Fruit fly (Drosophila melanogaster) whole organism, embryonic: ENCODE measurements around the gene Tehao.

Experiments used
- Abd-B ChIP-seq: fragments of 200-800 bp; sonication (Bioruptor generic); optimal IDR thresholded peaks from 2 replicates; lab custom pipeline; 2018; ENCODE audit warnings: missing biosample characterization, mild to moderate bottlenecking, missing genetic modification characterization, moderate library complexity
- Adf1 ChIP-seq: fragments of 200-800 bp; sonication (Bioruptor generic); IDR thresholded peaks from 2 replicates; pipeline ENCODE4 v1.3.6; 2022; ENCODE audit warnings: missing biosample characterization, missing genetic modification characterization
- B-H2 ChIP-seq: fragments of 200-800 bp; sonication (Bioruptor generic); optimal IDR thresholded peaks from 2 replicates; lab custom pipeline; 2018; ENCODE audit warnings: missing biosample characterization, mild to moderate bottlenecking, missing genetic modification characterization
- BEAF-32 ChIP-seq: fragments of 200-800 bp; sonication (Bioruptor generic); optimal IDR thresholded peaks from 3 replicates; lab custom pipeline; 2017; ENCODE audit warnings: missing biosample characterization, missing genetic modification characterization, mild to moderate bottlenecking, moderate library complexity, missing genetic modification reagents
- C15 ChIP-seq: fragments of 200-800 bp; sonication (Bioruptor generic); IDR thresholded peaks from 3 replicates; pipeline ENCODE4 v1.3.6; 2022; ENCODE audit warnings: missing biosample characterization, missing genetic modification characterization
- CG10267 ChIP-seq: fragments of 200-800 bp; sonication (Bioruptor generic); optimal IDR thresholded peaks from 2 replicates; lab custom pipeline; 2018; ENCODE audit warnings: missing biosample characterization, mild to moderate bottlenecking, missing genetic modification characterization, moderate library complexity
- CG12219 ChIP-seq: fragments of 200-800 bp; sonication (Bioruptor generic); optimal IDR thresholded peaks from 3 replicates; lab custom pipeline; 2018; ENCODE audit warnings: missing biosample characterization, mild to moderate bottlenecking, missing genetic modification characterization
- CG12659 ChIP-seq: fragments of 200-800 bp; sonication (Bioruptor generic); optimal IDR thresholded peaks from 3 replicates; lab custom pipeline; 2017; ENCODE audit warnings: mild to moderate bottlenecking, missing biosample characterization, missing genetic modification reagents, missing genetic modification characterization
- CG14860 ChIP-seq: fragments of 200-800 bp; sonication (Bioruptor generic); IDR thresholded peaks from 3 replicates; pipeline ENCODE4 v1.3.6; 2022; ENCODE audit warnings: missing biosample characterization, missing genetic modification characterization; ENCODE audit not compliant: partially characterized antibody
- CG1603 ChIP-seq: fragments of 200-800 bp; sonication (Bioruptor generic); optimal IDR thresholded peaks from 2 replicates; lab custom pipeline; 2019; ENCODE audit warnings: missing biosample characterization, mild to moderate bottlenecking, missing genetic modification characterization, moderate library complexity
- CG17328 ChIP-seq: fragments of 200-800 bp; sonication (Bioruptor generic); IDR thresholded peaks from 2 replicates; pipeline ENCODE4 v1.3.6; 2022; ENCODE audit warnings: missing biosample characterization, missing genetic modification characterization
- CG18619 ChIP-seq: fragments of 200-800 bp; sonication (Bioruptor generic); optimal IDR thresholded peaks from 3 replicates; lab custom pipeline; 2017; ENCODE audit warnings: missing biosample characterization, mild to moderate bottlenecking, missing genetic modification characterization
- CG2199 ChIP-seq: fragments of 200-800 bp; sonication (Bioruptor generic); IDR thresholded peaks from 3 replicates; pipeline ENCODE4 v1.3.6; 2022; ENCODE audit warnings: missing biosample characterization, missing genetic modification characterization
- CG2889 ChIP-seq: fragments of 200-800 bp; sonication (Bioruptor generic); IDR thresholded peaks from 3 replicates; pipeline ENCODE4 v1.3.6; 2022; ENCODE audit warnings: missing biosample characterization, missing genetic modification characterization
- CG30431 ChIP-seq: fragments of 200-800 bp; sonication (Bioruptor generic); optimal IDR thresholded peaks from 2 replicates; lab custom pipeline; 2017; ENCODE audit warnings: missing biosample characterization, missing genetic modification characterization
- CG34224 ChIP-seq: fragments of 200-800 bp; sonication (Bioruptor generic); IDR thresholded peaks from 3 replicates; pipeline ENCODE4 v1.3.6; 2022; ENCODE audit warnings: missing biosample characterization, missing genetic modification characterization; ENCODE audit not compliant: partially characterized antibody
- CG3847 ChIP-seq: fragments of 200-800 bp; sonication (Bioruptor generic); IDR thresholded peaks from 2 replicates; pipeline ENCODE4 v1.3.6; 2022; ENCODE audit warnings: missing biosample characterization, missing genetic modification characterization
- CG4707 ChIP-seq: fragments of 200-800 bp; sonication (Bioruptor generic); optimal IDR thresholded peaks from 2 replicates; lab custom pipeline; 2018; ENCODE audit warnings: missing biosample characterization, mild to moderate bottlenecking, missing genetic modification characterization, moderate library complexity
- CG7357 ChIP-seq: fragments of 200-800 bp; sonication (Bioruptor generic); IDR thresholded peaks from 3 replicates; pipeline ENCODE4 v1.3.6; 2022; ENCODE audit warnings: missing biosample characterization, missing genetic modification characterization
- CG9609 ChIP-seq: fragments of 200-800 bp; sonication (Bioruptor generic); optimal IDR thresholded peaks from 3 replicates; lab custom pipeline; 2016; ENCODE audit warnings: missing biosample characterization, missing genetic modification characterization
- CHES-1-like ChIP-seq: fragments of 200-800 bp; sonication (Bioruptor generic); optimal IDR thresholded peaks from 2 replicates; lab custom pipeline; 2016; ENCODE audit warnings: missing biosample characterization, missing genetic modification characterization
- Deaf1 ChIP-seq: fragments of 200-800 bp; optimal IDR thresholded peaks from 3 replicates; lab custom pipeline; 2019; ENCODE audit warnings: missing biosample characterization, mild to moderate bottlenecking, missing genetic modification characterization, moderate library complexity
- Dref ChIP-seq: fragments of 200-800 bp; sonication (Bioruptor generic); IDR thresholded peaks from 2 replicates; pipeline ENCODE4 v1.3.6; 2022; ENCODE audit warnings: missing biosample characterization, missing genetic modification characterization
- Ets97D ChIP-seq: fragments of 200-800 bp; sonication (Bioruptor generic); optimal IDR thresholded peaks from 3 replicates; lab custom pipeline; 2016; ENCODE audit warnings: missing biosample characterization, missing genetic modification characterization
- Fer1 ChIP-seq: fragments of 200-800 bp; sonication (Bioruptor generic); optimal IDR thresholded peaks from 2 replicates; lab custom pipeline; 2017; ENCODE audit warnings: missing biosample characterization, mild to moderate bottlenecking, missing genetic modification characterization
- HLHmδ ChIP-seq: fragments of 200-800 bp; sonication (Bioruptor generic); optimal IDR thresholded peaks from 2 replicates; lab custom pipeline; 2018; ENCODE audit warnings: missing biosample characterization, mild to moderate bottlenecking, missing genetic modification characterization, moderate library complexity
- Hsf ChIP-seq: fragments of 200-800 bp; sonication (Bioruptor generic); optimal IDR thresholded peaks from 3 replicates; lab custom pipeline; 2016; ENCODE audit warnings: missing biosample characterization, missing genetic modification characterization
- Lhr ChIP-seq: fragments of 200-800 bp; sonication (Bioruptor generic); optimal IDR thresholded peaks from 3 replicates; lab custom pipeline; 2017; ENCODE audit warnings: mild to moderate bottlenecking, missing biosample characterization, missing genetic modification reagents, missing genetic modification characterization
- MESR4 ChIP-seq: fragments of 200-800 bp; sonication (Bioruptor generic); optimal IDR thresholded peaks from 2 replicates; lab custom pipeline; 2018; ENCODE audit warnings: missing biosample characterization, mild to moderate bottlenecking, missing genetic modification characterization, moderate library complexity
- Mad ChIP-seq: fragments of 200-800 bp; sonication (Bioruptor generic); optimal IDR thresholded peaks from 2 replicates; lab custom pipeline; 2016; ENCODE audit warnings: missing biosample characterization, missing genetic modification characterization
- Max ChIP-seq: fragments of 200-800 bp; sonication (Bioruptor generic); optimal IDR thresholded peaks from 2 replicates; lab custom pipeline; 2016; ENCODE audit warnings: missing biosample characterization, mild to moderate bottlenecking, missing genetic modification characterization
- Med ChIP-seq: fragments of 200-800 bp; sonication (Bioruptor generic); peaks from one replicate; lab custom pipeline; 2016; ENCODE audit warnings: missing biosample characterization, missing genetic modification characterization, mild to moderate bottlenecking, inconsistent platforms, moderate library complexity
- PHDP ChIP-seq: fragments of 200-800 bp; sonication (Bioruptor generic); optimal IDR thresholded peaks from 3 replicates; lab custom pipeline; 2018; ENCODE audit warnings: missing biosample characterization, mild to moderate bottlenecking, missing genetic modification characterization, moderate library complexity
- TFAM ChIP-seq: fragments of 200-800 bp; sonication (Bioruptor generic); optimal IDR thresholded peaks from 2 replicates; lab custom pipeline; 2017; ENCODE audit warnings: missing biosample characterization, missing genetic modification characterization, inconsistent platforms
- amos ChIP-seq: fragments of 200-800 bp; sonication (Bioruptor generic); IDR thresholded peaks from 2 replicates; pipeline ENCODE4 v1.3.6; 2022; ENCODE audit warnings: missing biosample characterization, missing genetic modification characterization; ENCODE audit not compliant: partially characterized antibody
- cato ChIP-seq: fragments of 200-800 bp; sonication (Bioruptor generic); optimal IDR thresholded peaks from 2 replicates; lab custom pipeline; 2016; ENCODE audit warnings: missing biosample characterization, missing genetic modification characterization, borderline replicate concordance
- caup ChIP-seq: fragments of 200-800 bp; sonication (Bioruptor generic); optimal IDR thresholded peaks from 3 replicates; lab custom pipeline; 2017; ENCODE audit warnings: missing biosample characterization, mild to moderate bottlenecking, missing genetic modification characterization, moderate library complexity; ENCODE audit not compliant: severe bottlenecking
- dan ChIP-seq: fragments of 200-800 bp; sonication (Bioruptor generic); IDR thresholded peaks from 2 replicates; pipeline ENCODE4 v1.3.6; 2022; ENCODE audit warnings: missing biosample characterization, missing genetic modification characterization
- dm ChIP-seq: fragments of 200-800 bp; sonication (Bioruptor generic); optimal IDR thresholded peaks from 3 replicates; lab custom pipeline; 2016; ENCODE audit warnings: missing biosample characterization, missing genetic modification characterization
- jumu ChIP-seq: fragments of 200-800 bp; sonication (Bioruptor generic); optimal IDR thresholded peaks from 3 replicates; lab custom pipeline; 2016; ENCODE audit warnings: missing biosample characterization, missing genetic modification characterization
- kni ChIP-seq: fragments of 200-800 bp; sonication (Bioruptor generic); optimal IDR thresholded peaks from 3 replicates; lab custom pipeline; 2017; ENCODE audit warnings: mild to moderate bottlenecking, missing biosample characterization, missing genetic modification reagents, missing genetic modification characterization
- knrl ChIP-seq: fragments of 200-800 bp; sonication (Bioruptor generic); IDR thresholded peaks from 3 replicates; pipeline ENCODE4 v1.3.6; 2022; ENCODE audit warnings: missing biosample characterization, missing genetic modification characterization; ENCODE audit not compliant: partially characterized antibody
- pho ChIP-seq: fragments of 200-800 bp; sonication (Bioruptor generic); optimal IDR thresholded peaks from 2 replicates; lab custom pipeline; 2016; ENCODE audit warnings: missing biosample characterization, missing genetic modification characterization
- phol ChIP-seq: fragments of 200-800 bp; sonication (Bioruptor generic); optimal IDR thresholded peaks from 3 replicates; lab custom pipeline; 2018; ENCODE audit warnings: missing biosample characterization, mild to moderate bottlenecking, missing genetic modification characterization, moderate library complexity
- scrt ChIP-seq: fragments of 200-800 bp; sonication (Bioruptor generic); optimal IDR thresholded peaks from 2 replicates; lab custom pipeline; 2018; ENCODE audit warnings: missing biosample characterization, mild to moderate bottlenecking, missing genetic modification characterization, moderate library complexity
- slbo ChIP-seq: fragments of 200-800 bp; sonication (Bioruptor generic); IDR thresholded peaks from 2 replicates; pipeline ENCODE4 v1.3.6; 2022; ENCODE audit warnings: missing biosample characterization, missing genetic modification characterization
- ssp ChIP-seq: fragments of 200-800 bp; sonication (Bioruptor generic); IDR thresholded peaks from 2 replicates; pipeline ENCODE4 v1.3.6; 2022; ENCODE audit warnings: missing biosample characterization, missing genetic modification characterization
- tna ChIP-seq: fragments of 200-800 bp; sonication (Bioruptor generic); IDR thresholded peaks from 2 replicates; pipeline ENCODE4 v1.3.6; 2022; ENCODE audit warnings: missing biosample characterization, missing genetic modification characterization; ENCODE audit not compliant: partially characterized antibody
- ttk ChIP-seq: fragments of 200-800 bp; sonication (Bioruptor generic); IDR thresholded peaks from 2 replicates; pipeline ENCODE4 v2.1.2; 2022; ENCODE audit warnings: missing biosample characterization, missing genetic modification characterization

The Tehao gene

DNA sequence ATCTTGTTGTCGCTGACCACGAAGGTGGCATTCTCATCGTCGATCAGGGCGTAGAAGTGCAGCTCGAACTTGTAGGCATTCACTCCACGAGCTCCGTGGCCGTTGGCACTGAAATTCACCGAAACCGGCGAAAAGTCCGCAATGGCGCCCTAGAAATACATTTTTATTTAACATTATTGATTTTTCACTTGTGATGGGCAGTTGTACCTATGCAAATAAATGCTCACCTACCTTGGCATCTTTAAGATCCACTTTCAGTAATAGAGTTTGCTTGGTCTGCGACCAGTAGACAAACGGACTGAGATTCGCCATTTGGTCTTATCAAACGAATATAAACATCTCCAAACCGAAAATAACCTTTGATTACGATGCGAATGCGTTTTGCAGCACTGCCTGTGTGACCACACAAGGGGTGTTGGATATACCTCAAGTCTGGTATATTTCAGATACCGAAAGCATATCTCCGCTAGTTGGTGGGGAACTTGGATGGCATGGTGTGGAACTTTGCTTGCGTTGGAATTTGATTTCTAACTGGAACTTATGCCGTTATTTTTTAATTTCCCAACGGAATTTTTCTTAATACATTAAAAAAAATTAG lies 9.9 kb downstream of the Tehao start, which contains the start of gene Hacd2 (continued):
- TF ChIP-seq MESR4 (GFP tag; lab: Kevin White, UChicago) = peak; percentile 51
- peak; percentile 76 for TF ChIP-seq CG12659 (GFP tag; lab: Kevin White, UChicago)
- TF ChIP-seq scrt = no peak
- 0 out of 3 replicates have a peak, but pooled peaks have one; percentile 11 for TF ChIP-seq CG14860 (GFP tag; lab: Robert Waterston, UW)
- peak; percentile 3 for TF ChIP-seq Max (GFP tag; lab: Kevin White, UChicago)
- TF ChIP-seq CG30431 (GFP tag; lab: Kevin White, UChicago) = no peak
- TF ChIP-seq ssp = 0 out of 2 replicates have a peak, but pooled peaks have one; percentile 10
- TF ChIP-seq CG7357 = no peak
- peak; percentile 27 for TF ChIP-seq Fer1 (GFP tag; lab: Kevin White, UChicago)
- no peak for TF ChIP-seq CG17328 (GFP tag; lab: Robert Waterston, UW)
- TF ChIP-seq PHDP (tag; lab: Kevin White, UChicago) = peak; percentile 19
- TF ChIP-seq Med (GFP tag; lab: Kevin White, UChicago) = peak; percentile 82
- TF ChIP-seq Ets97D (GFP tag; lab: Kevin White, UChicago) = peak; percentile 90
- no peak for TF ChIP-seq tna (GFP tag; lab: Robert Waterston, UW)
- TF ChIP-seq Abd-B (GFP tag; lab: Kevin White, UChicago) = peak; percentile 25
- peak; percentile 24 for TF ChIP-seq dm (GFP tag; lab: Kevin White, UChicago)
- no peak for TF ChIP-seq CG18619 (GFP tag; lab: Kevin White, UChicago)
- no peak for TF ChIP-seq Adf1 (GFP tag; lab: Robert Waterston, UW)
- TF ChIP-seq CG10267 (tag; lab: Kevin White, UChicago) = peak; percentile 94
- peak; percentile 84 for TF ChIP-seq CG1603 (tag; lab: Kevin White, UChicago)
- peak; percentile 71 for TF ChIP-seq CG3847 (GFP tag; lab: Robert Waterston, UW)
- TF ChIP-seq CG4707 (GFP tag; lab: Kevin White, UChicago) = no peak
- peak; percentile 76; the same call in 2 of the 3 replicates for TF ChIP-seq CG2199 (GFP tag; lab: Robert Waterston, UW)
- TF ChIP-seq CHES-1-like = peak; percentile 55
- peak; percentile 10 for TF ChIP-seq jumu (GFP tag; lab: Kevin White, UChicago)
- TF ChIP-seq amos (GFP tag; lab: Robert Waterston, UW) = peak; percentile 53
- peak; percentile 11 for TF ChIP-seq CG9609 (GFP tag; lab: Kevin White, UChicago)
- TF ChIP-seq B-H2 (GFP tag; lab: Kevin White, UChicago) = peak; percentile 34
- TF ChIP-seq caup = no peak
- TF ChIP-seq Dref = peak; percentile 39
- TF ChIP-seq Deaf1 (tag; lab: Kevin White, UChicago) = no peak
- no peak for TF ChIP-seq HLHmδ (GFP tag; lab: Kevin White, UChicago)
- TF ChIP-seq BEAF-32 (GFP tag; lab: Kevin White, UChicago) = peak; percentile 45
- TF ChIP-seq Mad (GFP tag; lab: Kevin White, UChicago) = peak; percentile 25
- no peak for TF ChIP-seq cato (GFP tag; lab: Kevin White, UChicago)
- TF ChIP-seq CG2889 (GFP tag; lab: Robert Waterston, UW) = no peak
- TF ChIP-seq kni (GFP tag; lab: Kevin White, UChicago) = no peak
- no peak for TF ChIP-seq CG34224 (GFP tag; lab: Robert Waterston, UW)
- TF ChIP-seq Lhr (GFP tag; lab: Kevin White, UChicago) = peak; percentile 92
- no peak for TF ChIP-seq dan (GFP tag; lab: Robert Waterston, UW)
- TF ChIP-seq C15 (GFP tag; lab: Robert Waterston, UW) = no peak
- TF ChIP-seq TFAM (GFP tag; lab: Kevin White, UChicago) = no peak
- TF ChIP-seq slbo (GFP tag; lab: Robert Waterston, UW) = peak; percentile 58
- TF ChIP-seq phol (tag; lab: Kevin White, UChicago) = peak; percentile 57
- no peak for TF ChIP-seq CG12219 (GFP tag; lab: Kevin White, UChicago)
- TF ChIP-seq pho (GFP tag; lab: Kevin White, UChicago) = peak; percentile 39
- peak; percentile 24 for TF ChIP-seq Hsf
- peak; percentile 34; the same call in 1 of the 3 replicates for TF ChIP-seq knrl (GFP tag; lab: Robert Waterston, UW)
- TF ChIP-seq ttk (GFP tag; lab: Robert Waterston, UW) = no peak
